Fruit fly (Drosophila melanogaster) whole organism, embryonic: ENCODE data around the gene CG46440.

ENCODE experiments used
- BtbVII ChIP-seq: fragments of 200-800 bp; sonication (Bioruptor generic); optimal IDR thresholded peaks from 3 replicates; lab custom pipeline; 2017; ENCODE audit warnings: missing biosample characterization, mild to moderate bottlenecking, missing genetic modification characterization
- CG10147 ChIP-seq: fragments of 200-800 bp; sonication (Bioruptor generic); optimal IDR thresholded peaks from 2 replicates; lab custom pipeline; 2019; ENCODE audit warnings: missing biosample characterization, mild to moderate bottlenecking, missing genetic modification characterization, moderate library complexity
- CG10565 ChIP-seq: fragments of 200-800 bp; sonication (Bioruptor generic); optimal IDR thresholded peaks from 3 replicates; lab custom pipeline; 2016; ENCODE audit warnings: missing biosample characterization, mild to moderate bottlenecking, missing genetic modification characterization
- CG11247 ChIP-seq: fragments of 200-800 bp; sonication (Bioruptor generic); IDR thresholded peaks from 2 replicates; pipeline ENCODE4 v1.3.6; 2022; ENCODE audit warnings: missing biosample characterization, missing genetic modification characterization
- CG11456 ChIP-seq: fragments of 200-800 bp; sonication (Bioruptor generic); IDR thresholded peaks from 3 replicates; pipeline ENCODE4 v1.3.6; 2022; ENCODE audit warnings: missing biosample characterization, missing genetic modification characterization
- CG11723 ChIP-seq: fragments of 200-800 bp; sonication (Bioruptor generic); optimal IDR thresholded peaks from 2 replicates; lab custom pipeline; 2017; ENCODE audit warnings: missing biosample characterization, mild to moderate bottlenecking, missing genetic modification characterization
- CG12236 ChIP-seq: fragments of 200-800 bp; sonication (Bioruptor generic); optimal IDR thresholded peaks from 2 replicates; lab custom pipeline; 2016; ENCODE audit warnings: missing biosample characterization, missing genetic modification characterization
- CG13296 ChIP-seq: fragments of 200-800 bp; sonication (Bioruptor generic); optimal IDR thresholded peaks from 3 replicates; lab custom pipeline; 2018; ENCODE audit warnings: missing biosample characterization, mild to moderate bottlenecking, missing genetic modification characterization
- CG15514 ChIP-seq: fragments of 200-800 bp; sonication (Bioruptor generic); optimal IDR thresholded peaks from 3 replicates; lab custom pipeline; 2017; ENCODE audit warnings: missing biosample characterization, missing genetic modification characterization, mild to moderate bottlenecking, moderate library complexity, missing genetic modification reagents
- CG1602 ChIP-seq: fragments of 200-800 bp; sonication (Bioruptor generic); optimal IDR thresholded peaks from 3 replicates; lab custom pipeline; 2016; ENCODE audit warnings: missing biosample characterization, missing genetic modification characterization
- CG17612 ChIP-seq: fragments of 200-800 bp; sonication (Bioruptor generic); IDR thresholded peaks from 2 replicates; pipeline ENCODE4 v1.3.6; 2022; ENCODE audit warnings: missing biosample characterization, missing genetic modification characterization
- CG18011 ChIP-seq: fragments of 200-800 bp; sonication (Bioruptor generic); optimal IDR thresholded peaks from 2 replicates; lab custom pipeline; 2017; ENCODE audit warnings: missing biosample characterization, missing genetic modification characterization, mild to moderate bottlenecking, moderate library complexity, missing genotype
- CG18599 ChIP-seq: fragments of 200-800 bp; sonication (Bioruptor generic); optimal IDR thresholded peaks from 3 replicates; lab custom pipeline; 2017; ENCODE audit warnings: missing biosample characterization, missing genetic modification characterization, mild to moderate bottlenecking, moderate library complexity, missing genetic modification reagents
- CG18619 ChIP-seq: fragments of 200-800 bp; sonication (Bioruptor generic); optimal IDR thresholded peaks from 3 replicates; lab custom pipeline; 2017; ENCODE audit warnings: missing biosample characterization, mild to moderate bottlenecking, missing genetic modification characterization
- CG2712 ChIP-seq: fragments of 200-800 bp; optimal IDR thresholded peaks from 3 replicates; lab custom pipeline; 2019; ENCODE audit warnings: missing biosample characterization, mild to moderate bottlenecking, missing genetic modification characterization, moderate library complexity
- CG2889 ChIP-seq: fragments of 200-800 bp; sonication (Bioruptor generic); IDR thresholded peaks from 3 replicates; pipeline ENCODE4 v1.3.6; 2022; ENCODE audit warnings: missing biosample characterization, missing genetic modification characterization
- CG31365 ChIP-seq: fragments of 200-800 bp; sonication (Bioruptor generic); optimal IDR thresholded peaks from 2 replicates; lab custom pipeline; 2018; ENCODE audit warnings: missing biosample characterization, mild to moderate bottlenecking, missing genetic modification characterization
- CG7271 ChIP-seq: fragments of 200-800 bp; sonication (Bioruptor generic); optimal IDR thresholded peaks from 2 replicates; lab custom pipeline; 2018; ENCODE audit warnings: missing biosample characterization, mild to moderate bottlenecking, missing genetic modification characterization, moderate library complexity
- CG7928 ChIP-seq: fragments of 200-800 bp; sonication (Bioruptor generic); optimal IDR thresholded peaks from 2 replicates; lab custom pipeline; 2017; ENCODE audit warnings: missing biosample characterization, mild to moderate bottlenecking, missing genetic modification characterization
- CoRest ChIP-seq: fragments of 200-800 bp; sonication (Bioruptor generic); optimal IDR thresholded peaks from 3 replicates; lab custom pipeline; 2018; ENCODE audit warnings: missing biosample characterization, mild to moderate bottlenecking, missing genetic modification characterization, moderate library complexity
- CrebB ChIP-seq: fragments of 200-800 bp; sonication (Bioruptor generic); optimal IDR thresholded peaks from 3 replicates; lab custom pipeline; 2018; ENCODE audit warnings: missing biosample characterization, mild to moderate bottlenecking, missing genetic modification characterization
- D ChIP-seq, 2 experiments: fragments of 200-800 bp in 1 of 2; fragments of >200 bp in 1 of 2; sonication (Bioruptor generic) in 1 of 2; optimal IDR thresholded peaks; 2 replicates in 1 of 2; 3 replicates in 1 of 2; lab custom pipeline; 2017; ENCODE audit warnings: mild to moderate bottlenecking in 1 of 2, missing biosample characterization in 1 of 2, missing genetic modification characterization in 1 of 2, missing genetic modification reagents in 1 of 2
- E2f1 ChIP-seq: fragments of 200-800 bp; sonication (Bioruptor generic); IDR thresholded peaks from 2 replicates; pipeline ENCODE4 v1.3.6; 2022; ENCODE audit warnings: missing biosample characterization, missing genetic modification characterization
- Ets65A ChIP-seq: fragments of 200-800 bp; sonication (Bioruptor generic); peaks from one replicate; lab custom pipeline; 2016; ENCODE audit warnings: missing biosample characterization, missing genetic modification characterization
- GATAe ChIP-seq: fragments of 200-800 bp; sonication (Bioruptor generic); conservative IDR thresholded peaks from 2 replicates; pipeline ENCODE4 v1.3.6; 2022; ENCODE audit warnings: missing biosample characterization, missing genetic modification characterization
- Hr78 ChIP-seq, 2 experiments: fragments of 200-800 bp in 1 of 2; fragments of >200 bp in 1 of 2; sonication (Bioruptor generic) in 1 of 2; optimal IDR thresholded peaks; 2 replicates each; lab custom pipeline; 2017 to 2019; ENCODE audit warnings: missing biosample characterization in 2 of 2, missing genetic modification characterization in 2 of 2, mild to moderate bottlenecking in 1 of 2, moderate library complexity in 1 of 2
- Jarid2 ChIP-seq: fragments of 200-800 bp; sonication (Bioruptor generic); optimal IDR thresholded peaks from 3 replicates; lab custom pipeline; 2017; ENCODE audit warnings: mild to moderate bottlenecking, missing biosample characterization, missing genetic modification reagents, missing genetic modification characterization
- NfI ChIP-seq: fragments of 200-800 bp; sonication (Bioruptor generic); optimal IDR thresholded peaks from 3 replicates; lab custom pipeline; 2018; ENCODE audit warnings: missing biosample characterization, mild to moderate bottlenecking, missing genetic modification characterization, moderate library complexity
- Oaz ChIP-seq: fragments of 200-800 bp; sonication (Bioruptor generic); IDR thresholded peaks from 2 replicates; pipeline ENCODE4 v1.3.6; 2022; ENCODE audit warnings: missing biosample characterization, missing genetic modification characterization
- Oli ChIP-seq: fragments of 200-800 bp; sonication (Bioruptor generic); optimal IDR thresholded peaks from 2 replicates; lab custom pipeline; 2018; ENCODE audit warnings: missing biosample characterization, mild to moderate bottlenecking, missing genetic modification characterization, moderate library complexity
- Poxn ChIP-seq: fragments of 200-800 bp; sonication (Bioruptor generic); IDR thresholded peaks from 2 replicates; pipeline ENCODE4 v1.3.6; 2022; ENCODE audit warnings: missing biosample characterization, missing genetic modification characterization
- Six4 ChIP-seq: fragments of 200-800 bp; sonication (Bioruptor generic); optimal IDR thresholded peaks from 2 replicates; lab custom pipeline; 2016; ENCODE audit warnings: missing biosample characterization, missing genetic modification characterization
- Trl ChIP-seq, 3 experiments: fragments of >200 bp in 2 of 3; fragments of 200-800 bp in 1 of 3; sonication (Bioruptor generic) in 1 of 3; optimal IDR thresholded peaks; 2 replicates in 1 of 3; 3 replicates in 2 of 3; lab custom pipeline; 2016 to 2017; ENCODE audit warnings: missing biosample characterization in 1 of 3, missing genetic modification characterization in 1 of 3
- Usf ChIP-seq: fragments of 200-800 bp; sonication (Bioruptor generic); optimal IDR thresholded peaks from 2 replicates; lab custom pipeline; 2017; ENCODE audit warnings: missing genotype, missing biosample characterization, missing genetic modification characterization
- Vsx1 ChIP-seq: fragments of 200-800 bp; sonication (Bioruptor generic); optimal IDR thresholded peaks from 2 replicates; lab custom pipeline; 2017; ENCODE audit warnings: missing biosample characterization, mild to moderate bottlenecking, missing genetic modification characterization, missing genetic modification reagents
- amos ChIP-seq: fragments of 200-800 bp; sonication (Bioruptor generic); IDR thresholded peaks from 2 replicates; pipeline ENCODE4 v1.3.6; 2022; ENCODE audit warnings: missing biosample characterization, missing genetic modification characterization; ENCODE audit not compliant: partially characterized antibody
- ato ChIP-seq: fragments of 200-800 bp; sonication (Bioruptor generic); IDR thresholded peaks from 2 replicates; pipeline ENCODE4 v1.3.6; 2022; ENCODE audit warnings: missing biosample characterization, missing genetic modification characterization; ENCODE audit not compliant: partially characterized antibody
- br ChIP-seq: fragments of >200 bp; optimal IDR thresholded peaks from 2 replicates; lab custom pipeline; 2017
- chm ChIP-seq: fragments of 200-800 bp; sonication (Bioruptor generic); IDR thresholded peaks from 2 replicates; pipeline ENCODE4 v1.3.6; 2022; ENCODE audit warnings: missing biosample characterization, missing genetic modification characterization
- dimm ChIP-seq: fragments of 200-800 bp; sonication (Bioruptor generic); IDR thresholded peaks from 2 replicates; pipeline ENCODE4 v1.3.6; 2022; ENCODE audit warnings: missing biosample characterization, missing genetic modification characterization
- gro ChIP-seq: fragments of 200-800 bp; sonication (Bioruptor generic); optimal IDR thresholded peaks from 2 replicates; lab custom pipeline; 2016; ENCODE audit warnings: missing biosample characterization, missing genetic modification characterization
- gsb-n ChIP-seq: fragments of 200-800 bp; sonication (Bioruptor generic); optimal IDR thresholded peaks from 3 replicates; lab custom pipeline; 2018; ENCODE audit warnings: missing biosample characterization, mild to moderate bottlenecking, missing genetic modification characterization
- hb ChIP-seq: fragments of 200-800 bp; sonication (Bioruptor generic); IDR thresholded peaks from 3 replicates; pipeline ENCODE4 v1.3.6; 2022; ENCODE audit warnings: missing biosample characterization, missing genetic modification characterization; ENCODE audit not compliant: partially characterized antibody
- lov ChIP-seq, 2 experiments: fragments of 200-800 bp in 1 of 2; fragments of >200 bp in 1 of 2; sonication (Bioruptor generic) in 1 of 2; IDR thresholded peaks in 1 of 2; optimal IDR thresholded peaks in 1 of 2; 2 replicates in 1 of 2; 3 replicates in 1 of 2; pipeline versions ENCODE4 v1.3.6 to Lab custom; 2017 to 2022; ENCODE audit warnings: missing biosample characterization in 1 of 2, missing genetic modification characterization in 1 of 2
- pita ChIP-seq: fragments of 200-800 bp; sonication (Bioruptor generic); optimal IDR thresholded peaks from 2 replicates; lab custom pipeline; 2017; ENCODE audit warnings: missing biosample characterization, mild to moderate bottlenecking, missing genetic modification characterization
- schlank ChIP-seq: fragments of 200-800 bp; sonication (Bioruptor generic); optimal IDR thresholded peaks from 2 replicates; lab custom pipeline; 2018; ENCODE audit warnings: missing biosample characterization, mild to moderate bottlenecking, missing genetic modification characterization
- toy ChIP-seq: fragments of 200-800 bp; sonication (Bioruptor generic); IDR thresholded peaks from 2 replicates; pipeline ENCODE4 v1.3.6; 2022; ENCODE audit warnings: missing biosample characterization, missing genetic modification characterization
- vvl ChIP-seq: fragments of 200-800 bp; sonication (Bioruptor generic); IDR thresholded peaks from 2 replicates; pipeline ENCODE4 v1.3.6; 2022; ENCODE audit warnings: missing biosample characterization, missing genetic modification characterization
- yki ChIP-seq: fragments of >200 bp; optimal IDR thresholded peaks from 3 replicates; lab custom pipeline; 2018

The CG46440 gene

DNA sequence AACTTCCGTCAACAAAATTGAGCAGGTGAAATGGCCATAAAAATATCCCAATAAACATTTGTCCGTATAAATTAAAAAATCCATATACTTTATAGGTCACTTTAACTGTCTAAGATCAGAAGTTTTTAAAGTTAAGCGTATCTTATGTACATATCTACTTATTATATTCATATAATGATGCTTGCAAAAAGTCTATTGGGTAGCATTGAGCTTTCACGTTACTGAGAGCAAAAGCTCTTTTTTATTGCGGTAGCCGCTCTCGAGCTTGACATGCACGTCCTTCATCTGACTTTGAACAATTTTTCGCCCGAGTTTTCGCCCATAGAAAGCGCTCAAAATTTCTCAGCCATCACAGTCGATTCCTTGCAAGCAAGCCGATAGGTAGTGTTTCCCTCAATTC, 10.2 kb upstream of the CG46440 start, which contains the start of gene Gapdh2 (continued):
- TF ChIP-seq vvl (GFP tag; lab: Robert Waterston, UW), result peak; percentile 100
- TF ChIP-seq toy, result peak; percentile 99
- peak; percentile 85 for TF ChIP-seq CG7928 (GFP tag; lab: Kevin White, UChicago)
- TF ChIP-seq Trl (optimal IDR thresholded peaks at IDR 0.05; lab: Kevin White, UChicago), result peak; percentile 35 to 79
- peak; percentile 95 for TF ChIP-seq Trl (GFP tag; optimal IDR thresholded peaks at IDR 0.05; lab: Kevin White, UChicago)
- TF ChIP-seq yki, result no peak
- TF ChIP-seq gsb-n, result peak; percentile 99
- TF ChIP-seq schlank (tag; lab: Kevin White, UChicago), result peak; percentile 99
- TF ChIP-seq CG11456 (GFP tag; lab: Robert Waterston, UW), result peak; percentile 98; the same call in 2 of the 3 replicates
- TF ChIP-seq Oaz, result peak; percentile 99
- no peak; the same call in 1 of the 2 replicates for TF ChIP-seq amos (GFP tag; lab: Robert Waterston, UW)
- TF ChIP-seq pita (GFP tag; lab: Kevin White, UChicago), result no peak
- TF ChIP-seq gro, result peak; percentile 99
- peak; percentile 97 for TF ChIP-seq Vsx1 (GFP tag; lab: Kevin White, UChicago)
- TF ChIP-seq CG15514 (GFP tag; lab: Kevin White, UChicago), result peak; percentile 96
- TF ChIP-seq GATAe (GFP tag; lab: Robert Waterston, UW), result peak; percentile 95
- peak; percentile 99; the same call in 1 of the 2 replicates for TF ChIP-seq chm
- peak; percentile 99 for TF ChIP-seq CG18619 (GFP tag; lab: Kevin White, UChicago)
- TF ChIP-seq Oli (tag; lab: Kevin White, UChicago), result peak; percentile 99
- peak; percentile 98 for TF ChIP-seq Six4 (GFP tag; lab: Kevin White, UChicago)
- TF ChIP-seq CrebB (tag; lab: Kevin White, UChicago), result peak; percentile 100
- TF ChIP-seq lov (optimal IDR thresholded peaks at IDR 0.05; lab: Kevin White, UChicago), result no peak
- peak; percentile 98; the same call in 2 of the 3 replicates for TF ChIP-seq lov (GFP tag; IDR thresholded peaks at IDR 0.05; lab: Robert Waterston, UW)
- TF ChIP-seq dimm (GFP tag; lab: Robert Waterston, UW), result peak; percentile 96
- peak; percentile 94 for TF ChIP-seq CG7271 (tag; lab: Kevin White, UChicago)
- no peak for TF ChIP-seq hb
- peak; percentile 100 for TF ChIP-seq CoRest (tag; lab: Kevin White, UChicago)
- TF ChIP-seq Ets65A, result peak; percentile 96
- peak; percentile 95 for TF ChIP-seq Jarid2 (GFP tag; lab: Kevin White, UChicago)
- TF ChIP-seq ato (GFP tag; lab: Robert Waterston, UW), result no peak
- TF ChIP-seq BtbVII, result peak; percentile 100
- peak; percentile 96 for TF ChIP-seq Poxn (GFP tag; lab: Robert Waterston, UW)
- TF ChIP-seq br, result no peak
- peak in 1 of 2 experiments; percentile 97 for TF ChIP-seq Hr78 (GFP tag; optimal IDR thresholded peaks at IDR 0.05; lab: Kevin White, UChicago)
- TF ChIP-seq CG10147 (GFP tag; lab: Kevin White, UChicago), result peak; percentile 100
- peak; percentile 99 for TF ChIP-seq CG11723 (GFP tag; lab: Kevin White, UChicago)
- TF ChIP-seq CG11247 (GFP tag; lab: Robert Waterston, UW), result peak; percentile 98
- TF ChIP-seq Usf (GFP tag; lab: Kevin White, UChicago), result peak; percentile 85
- TF ChIP-seq CG2712 (tag; lab: Kevin White, UChicago), result peak; percentile 99
- TF ChIP-seq CG13296, result peak; percentile 100
- TF ChIP-seq CG2889 (GFP tag; lab: Robert Waterston, UW), result peak; percentile 98
- peak; percentile 94 for TF ChIP-seq CG12236 (GFP tag; lab: Kevin White, UChicago)
- peak; percentile 99 for TF ChIP-seq E2f1
- TF ChIP-seq CG18599 (GFP tag; lab: Kevin White, UChicago), result peak; percentile 100
- TF ChIP-seq CG31365 (tag; lab: Kevin White, UChicago), result peak; percentile 96
- TF ChIP-seq CG18011 (GFP tag; lab: Kevin White, UChicago), result peak; percentile 93
- TF ChIP-seq D (optimal IDR thresholded peaks at IDR 0.05; lab: Kevin White, UChicago), result no peak
- peak; percentile 98 for TF ChIP-seq D (GFP tag; optimal IDR thresholded peaks at IDR 0.05; lab: Kevin White, UChicago)
- TF ChIP-seq CG1602 (GFP tag; lab: Kevin White, UChicago), result peak; percentile 98
- TF ChIP-seq CG10565 (GFP tag; lab: Kevin White, UChicago), result peak; percentile 92
- TF ChIP-seq CG17612 (GFP tag; lab: Robert Waterston, UW), result peak; percentile 98
- peak; percentile 99 for TF ChIP-seq NfI
